Worm (Caenorhabditis elegans): ENCODE results near the gene twk-40.

DNA sequence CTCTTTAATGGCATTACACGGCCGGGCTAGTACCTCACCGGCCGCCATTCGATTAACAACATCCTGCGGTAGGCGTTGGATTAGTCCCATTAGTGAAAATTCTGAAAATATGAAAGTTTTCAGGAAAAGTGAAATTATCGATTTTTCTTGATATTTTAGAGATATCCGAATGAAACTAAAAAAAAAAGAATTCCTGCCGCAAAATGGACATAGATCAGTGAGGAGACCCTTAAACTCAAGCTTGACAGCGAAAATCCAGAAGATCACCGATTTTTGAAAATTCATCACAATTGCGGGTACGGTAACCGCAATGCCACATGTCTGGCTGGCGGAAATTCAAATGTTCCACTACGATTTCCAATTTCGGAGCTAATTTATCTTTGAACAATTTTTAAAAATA lies 22.2 kb upstream of the twk-40 start, which contains the start of gene mlh-1:
- TF ChIP-seq ztf-4 (tag; optimal IDR thresholded peaks at IDR 0.05) (no peak), fos-1 (tag; optimal IDR thresholded peaks at IDR 0.05) (no peak), ztf-11 (tag; optimal IDR thresholded peaks at IDR 0.05) (no peak), elt-1 (tag; optimal IDR thresholded peaks at IDR 0.05) (no peak), unc-55 (GFP tag; optimal IDR thresholded peaks at IDR 0.05) (no peak)
